Worm (Caenorhabditis elegans): ENCODE measurements around the gene trul-1.
A peak's percentile ranks its signal among the peaks of the same experiment; 100 is the strongest.

The trul-1 gene

ce11 chrII:255124-255523 lies 27.3 kb downstream of the trul-1 start (continued):
- TF ChIP-seq ceh-18 (tag; optimal IDR thresholded peaks at IDR 0.05) (peak; percentile 92), hlh-6 (tag; optimal IDR thresholded peaks at IDR 0.05) (peak; percentile 81), dmd-4 (tag; optimal IDR thresholded peaks at IDR 0.05; ENCODE audit: borderline replicate concordance) (peak; percentile 80), sox-2 (GFP tag; IDR thresholded peaks at IDR 0.05) (no peak), K02D7.2 (tag; optimal IDR thresholded peaks at IDR 0.05) (peak; percentile 46), pqm-1 (tag; optimal IDR thresholded peaks at IDR 0.05) (peak; percentile 92), ahr-1 (tag; optimal IDR thresholded peaks at IDR 0.05) (peak; percentile 57), C08G9.2 (tag; optimal IDR thresholded peaks at IDR 0.05) (peak; percentile 87), fkh-6 (tag; optimal IDR thresholded peaks at IDR 0.05) (peak; percentile 53), ceh-24 (tag; optimal IDR thresholded peaks at IDR 0.05) (peak; percentile 62), unc-42 (tag; optimal IDR thresholded peaks at IDR 0.05) (peak; percentile 99), odd-2 (tag; optimal IDR thresholded peaks at IDR 0.05) (peak; percentile 32), lin-11 (tag; optimal IDR thresholded peaks at IDR 0.05) (peak; percentile 59), ceh-30 (tag; optimal IDR thresholded peaks at IDR 0.05) (peak; percentile 68), eyg-1 (tag; optimal IDR thresholded peaks at IDR 0.05) (peak; percentile 76), pat-9 (tag; optimal IDR thresholded peaks at IDR 0.05) (peak; percentile 76), dve-1 (tag; optimal IDR thresholded peaks at IDR 0.05) (peak; percentile 42), ceh-9 (tag; optimal IDR thresholded peaks at IDR 0.05) (no peak), ref-2 (tag; optimal IDR thresholded peaks at IDR 0.05) (peak; percentile 90), zip-5 (tag; optimal IDR thresholded peaks at IDR 0.05) (peak; percentile 63), elt-2 (tag; optimal IDR thresholded peaks at IDR 0.05) (peak; percentile 89), ets-4 (tag; optimal IDR thresholded peaks at IDR 0.05) (peak; percentile 60), ztf-16 (tag; optimal IDR thresholded peaks at IDR 0.05) (peak; percentile 79), hlh-8 (tag; optimal IDR thresholded peaks at IDR 0.05) (peak; percentile 77), Y22D7AL.16 (tag; optimal IDR thresholded peaks at IDR 0.05) (peak; percentile 50), pha-4 (tag; optimal IDR thresholded peaks at IDR 0.05) (no peak), T23F11.4 (GFP tag; optimal IDR thresholded peaks at IDR 0.05) (peak; percentile 56), sdc-2 (tag; optimal IDR thresholded peaks at IDR 0.05) (peak; percentile 65), sox-4 (tag; optimal IDR thresholded peaks at IDR 0.05) (peak; percentile 61), nfya-1 (tag; optimal IDR thresholded peaks at IDR 0.05) (peak; percentile 93), hlh-30 (tag; optimal IDR thresholded peaks at IDR 0.05; ENCODE audit: insufficient read depth) (peak; percentile 10), che-1 (tag; optimal IDR thresholded peaks at IDR 0.05) (peak; percentile 55), ama-1 (optimal IDR thresholded peaks at IDR 0.05) (no peak), C38D4.7 (GFP tag; optimal IDR thresholded peaks at IDR 0.05) (peak; percentile 26)

ce11 chrII:247736-248135 lies 34.6 kb downstream of the trul-1 start:
- TF ChIP-seq ceh-19 (GFP tag; optimal IDR thresholded peaks at IDR 0.05): no peak
- no peak for TF ChIP-seq tbx-7 (tag; optimal IDR thresholded peaks at IDR 0.05)
- no peak for TF ChIP-seq syd-9 (tag; optimal IDR thresholded peaks at IDR 0.05)
- no peak for TF ChIP-seq F13H6.1 (tag; optimal IDR thresholded peaks at IDR 0.05)
- no peak for TF ChIP-seq ceh-6 (GFP tag; optimal IDR thresholded peaks at IDR 0.05)
- no peak for TF ChIP-seq dve-1 (tag; optimal IDR thresholded peaks at IDR 0.05)
- no peak for TF ChIP-seq lin-11 (tag; optimal IDR thresholded peaks at IDR 0.05)
- no peak for TF ChIP-seq che-1 (tag; optimal IDR thresholded peaks at IDR 0.05)
- no peak for TF ChIP-seq ceh-45 (GFP tag; IDR thresholded peaks at IDR 0.05)
- TF ChIP-seq hlh-8 (tag; optimal IDR thresholded peaks at IDR 0.05): no peak
- TF ChIP-seq ceh-34 (tag; optimal IDR thresholded peaks at IDR 0.05): no peak
- no peak for TF ChIP-seq pha-2 (tag; optimal IDR thresholded peaks at IDR 0.05)
- TF ChIP-seq elt-2 (tag; optimal IDR thresholded peaks at IDR 0.05): no peak
- no peak for TF ChIP-seq nhr-11 (tag; optimal IDR thresholded peaks at IDR 0.05)
- TF ChIP-seq fax-1 (tag; optimal IDR thresholded peaks at IDR 0.05): no peak

All from whole organism, late embryonic.